Worm (Caenorhabditis elegans) whole organism, L3 larva: ENCODE data around the gene F42G10.1.

ENCODE experiments used
- R02D3.7 ChIP-seq: fragments of 150-350 bp; optimal IDR thresholded peaks from 2 replicates; lab custom pipeline; 2014; ENCODE audit warnings: missing biosample characterization, missing genetic modification characterization
- ZK546.5 ChIP-seq: sonication (generic microtip); optimal IDR thresholded peaks from 2 replicates; lab custom pipeline; 2017; ENCODE audit warnings: missing biosample characterization, missing genetic modification characterization
- aly-2 ChIP-seq: fragments of 150-350 bp; optimal IDR thresholded peaks from 2 replicates; lab custom pipeline; 2014; ENCODE audit warnings: missing biosample characterization, missing genetic modification characterization
- ama-1 ChIP-seq: fragments of 150-350 bp; optimal IDR thresholded peaks from 2 replicates; lab custom pipeline; 2018
- ceh-28 ChIP-seq: fragments of 150-350 bp; optimal IDR thresholded peaks from 2 replicates; lab custom pipeline; 2014; ENCODE audit warnings: missing biosample characterization, missing genetic modification reagents, missing genetic modification characterization
- ceh-9 ChIP-seq: sonication (generic microtip); optimal IDR thresholded peaks from 2 replicates; lab custom pipeline; 2018; ENCODE audit warnings: missing biosample characterization, missing genetic modification characterization
- daf-12 ChIP-seq: fragments of 150-350 bp; optimal IDR thresholded peaks from 2 replicates; lab custom pipeline; 2014; ENCODE audit warnings: missing biosample characterization, missing genetic modification reagents, missing genetic modification characterization
- egl-27 ChIP-seq: sonication (generic microtip); optimal IDR thresholded peaks from 4 replicates; lab custom pipeline; 2017; ENCODE audit warnings: missing biosample characterization, missing genetic modification reagents, missing genetic modification characterization
- egl-5 ChIP-seq: fragments of 150-350 bp; optimal IDR thresholded peaks from 2 replicates; lab custom pipeline; 2017; ENCODE audit warnings: missing biosample characterization, missing genetic modification reagents, missing genetic modification characterization, inconsistent platforms
- elt-1 ChIP-seq: fragments of 150-350 bp; optimal IDR thresholded peaks from 2 replicates; lab custom pipeline; 2014; ENCODE audit warnings: missing biosample characterization, missing genetic modification characterization
- elt-2 ChIP-seq: sonication (generic microtip); optimal IDR thresholded peaks from 2 replicates; lab custom pipeline; 2016; ENCODE audit warnings: missing genetic modification reagents, mild to moderate bottlenecking, missing genetic modification characterization, missing compliant biosample characterization
- elt-3 ChIP-seq, 3 experiments: fragments of 150-350 bp in 1 of 3; sonication (generic microtip) in 2 of 3; optimal IDR thresholded peaks; 2 replicates in 2 of 3; 4 replicates in 1 of 3; lab custom pipeline; 2014 to 2017; ENCODE audit warnings: missing biosample characterization in 3 of 3, missing genetic modification characterization in 3 of 3
- fkh-10 ChIP-seq: sonication (generic microtip); optimal IDR thresholded peaks from 2 replicates; lab custom pipeline; 2017; ENCODE audit warnings: missing biosample characterization, missing genetic modification reagents, missing genetic modification characterization
- fkh-2 ChIP-seq: fragments of 150-350 bp; optimal IDR thresholded peaks from 2 replicates; lab custom pipeline; 2014; ENCODE audit warnings: missing biosample characterization, missing genetic modification reagents, missing genetic modification characterization
- fos-1 ChIP-seq: fragments of 150-350 bp; optimal IDR thresholded peaks from 2 replicates; lab custom pipeline; 2014; ENCODE audit warnings: missing biosample characterization, missing genetic modification characterization
- hmg-11 ChIP-seq: sonication (generic microtip); optimal IDR thresholded peaks from 2 replicates; lab custom pipeline; 2016; ENCODE audit warnings: missing genetic modification characterization, missing compliant biosample characterization
- jun-1 ChIP-seq: fragments of 150-350 bp; optimal IDR thresholded peaks from 2 replicates; lab custom pipeline; 2014; ENCODE audit warnings: missing biosample characterization, missing genetic modification reagents, missing genetic modification characterization
- lin-15B ChIP-seq: fragments of 150-350 bp; optimal IDR thresholded peaks from 2 replicates; lab custom pipeline; 2014; ENCODE audit warnings: missing biosample characterization, missing genetic modification characterization
- lin-39 ChIP-seq: fragments of 150-350 bp; optimal IDR thresholded peaks from 2 replicates; lab custom pipeline; 2018; ENCODE audit warnings: missing biosample characterization, missing genetic modification reagents, missing genetic modification characterization
- lsy-12 ChIP-seq: sonication (generic microtip); optimal IDR thresholded peaks from 2 replicates; lab custom pipeline; 2016; ENCODE audit warnings: mild to moderate bottlenecking, missing genetic modification characterization, missing compliant biosample characterization
- mdl-1 ChIP-seq: fragments of 150-350 bp; optimal IDR thresholded peaks from 2 replicates; lab custom pipeline; 2014; ENCODE audit warnings: missing biosample characterization, missing genetic modification characterization
- mml-1 ChIP-seq: fragments of 150-350 bp; sonication (generic microtip); optimal IDR thresholded peaks from 3 replicates; lab custom pipeline; 2014; ENCODE audit warnings: missing biosample characterization, missing genetic modification characterization
- nfya-1 ChIP-seq: sonication (generic microtip); optimal IDR thresholded peaks from 2 replicates; lab custom pipeline; 2017; ENCODE audit warnings: missing genetic modification characterization, mild to moderate bottlenecking, missing compliant biosample characterization, antibody characterized with exemption, moderate library complexity; ENCODE audit not compliant: insufficient read depth
- nhr-12 ChIP-seq: fragments of 150-350 bp; optimal IDR thresholded peaks from 2 replicates; lab custom pipeline; 2014; ENCODE audit warnings: missing biosample characterization, missing genetic modification characterization
- nhr-23 ChIP-seq: fragments of 150-350 bp; optimal IDR thresholded peaks from 2 replicates; lab custom pipeline; 2014; ENCODE audit warnings: missing biosample characterization, missing genetic modification reagents, missing genetic modification characterization
- nhr-237 ChIP-seq: fragments of 150-350 bp; optimal IDR thresholded peaks from 2 replicates; lab custom pipeline; 2014; ENCODE audit warnings: missing biosample characterization, missing genetic modification characterization
- nhr-25 ChIP-seq: sonication (generic microtip); optimal IDR thresholded peaks from 2 replicates; lab custom pipeline; 2017; ENCODE audit warnings: missing biosample characterization, missing genetic modification characterization
- nhr-28 ChIP-seq: fragments of 150-350 bp; optimal IDR thresholded peaks from 2 replicates; lab custom pipeline; 2014; ENCODE audit warnings: missing biosample characterization, missing genetic modification characterization
- nhr-43 ChIP-seq: sonication (generic microtip); optimal IDR thresholded peaks from 2 replicates; lab custom pipeline; 2016; ENCODE audit warnings: mild to moderate bottlenecking, missing genetic modification characterization, missing compliant biosample characterization; ENCODE audit not compliant: poor library complexity, severe bottlenecking
- nhr-67 ChIP-seq: fragments of 150-350 bp; optimal IDR thresholded peaks from 2 replicates; lab custom pipeline; 2014; ENCODE audit warnings: missing biosample characterization, missing genetic modification characterization
- nhr-76 ChIP-seq: fragments of 150-350 bp; sonication (generic microtip); optimal IDR thresholded peaks from 5 replicates; lab custom pipeline; 2014; ENCODE audit warnings: missing biosample characterization, missing genetic modification characterization
- nhr-77 ChIP-seq: fragments of 150-350 bp; optimal IDR thresholded peaks from 2 replicates; lab custom pipeline; 2014; ENCODE audit warnings: missing biosample characterization, missing genetic modification characterization
- pha-4 ChIP-seq: fragments of 150-350 bp; optimal IDR thresholded peaks from 2 replicates; lab custom pipeline; 2014; ENCODE audit warnings: missing biosample characterization, missing genetic modification reagents, missing genetic modification characterization
- pqm-1 ChIP-seq: fragments of 150-350 bp; optimal IDR thresholded peaks from 2 replicates; lab custom pipeline; 2017; ENCODE audit warnings: missing biosample characterization, missing genetic modification characterization, inconsistent platforms
- sea-2 ChIP-seq: fragments of 150-350 bp; sonication (generic microtip); optimal IDR thresholded peaks from 4 replicates; lab custom pipeline; 2014; ENCODE audit warnings: missing biosample characterization, missing genetic modification reagents, missing genetic modification characterization
- skn-1 ChIP-seq: fragments of 150-350 bp; optimal IDR thresholded peaks from 2 replicates; lab custom pipeline; 2014; ENCODE audit warnings: missing biosample characterization, missing genetic modification characterization
- snpc-4 ChIP-seq: fragments of 150-350 bp; optimal IDR thresholded peaks from 2 replicates; lab custom pipeline; 2014; ENCODE audit warnings: missing biosample characterization, missing genetic modification characterization
- tbx-2 ChIP-seq: sonication (generic microtip); optimal IDR thresholded peaks from 2 replicates; lab custom pipeline; 2016; ENCODE audit warnings: mild to moderate bottlenecking, missing genetic modification characterization, missing compliant biosample characterization
- unc-39 ChIP-seq: sonication (generic microtip); optimal IDR thresholded peaks from 4 replicates; lab custom pipeline; 2017; ENCODE audit warnings: missing biosample characterization, missing genetic modification characterization
- unc-62 ChIP-seq: fragments of 150-350 bp; sonication (generic microtip); optimal IDR thresholded peaks from 4 replicates; lab custom pipeline; 2014; ENCODE audit warnings: missing biosample characterization, missing genetic modification reagents, missing genetic modification characterization
- zag-1 ChIP-seq: fragments of 150-350 bp; optimal IDR thresholded peaks from 2 replicates; lab custom pipeline; 2014; ENCODE audit warnings: missing biosample characterization, missing genetic modification characterization
- ztf-11 ChIP-seq: fragments of 150-350 bp; optimal IDR thresholded peaks from 2 replicates; lab custom pipeline; 2014; ENCODE audit warnings: missing biosample characterization, missing genetic modification characterization
- ztf-4 ChIP-seq: fragments of 150-350 bp; optimal IDR thresholded peaks from 2 replicates; lab custom pipeline; 2014; ENCODE audit warnings: missing biosample characterization, missing genetic modification characterization

Gene F42G10.1

DNA sequence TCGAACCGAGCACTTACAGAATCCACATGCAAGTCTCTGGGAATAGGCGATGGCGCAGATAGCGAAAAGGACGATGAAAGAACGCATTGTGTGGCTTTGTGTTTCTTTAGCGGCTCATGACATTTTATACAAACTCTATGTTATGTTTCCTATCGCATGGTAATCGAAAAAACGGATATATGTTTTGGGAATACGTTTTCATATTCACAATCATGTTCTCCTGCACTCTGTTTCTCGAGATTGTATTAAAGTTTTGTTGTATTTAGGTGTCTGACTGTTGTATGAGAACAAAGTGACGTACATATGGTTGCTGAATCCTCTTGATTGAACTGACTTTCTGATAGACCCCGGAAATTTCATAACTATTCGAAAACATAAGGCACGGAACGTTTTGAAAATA, 36.4 kb upstream of the F42G10.1 start, which contains the start of gene ZC373.2:
ZC373.2 (minus strand) TSS at position 101 of the 400 bp plus-strand sequence.
- no peak for TF ChIP-seq egl-5 (tag; lab: Kevin White, UChicago)

DNA sequence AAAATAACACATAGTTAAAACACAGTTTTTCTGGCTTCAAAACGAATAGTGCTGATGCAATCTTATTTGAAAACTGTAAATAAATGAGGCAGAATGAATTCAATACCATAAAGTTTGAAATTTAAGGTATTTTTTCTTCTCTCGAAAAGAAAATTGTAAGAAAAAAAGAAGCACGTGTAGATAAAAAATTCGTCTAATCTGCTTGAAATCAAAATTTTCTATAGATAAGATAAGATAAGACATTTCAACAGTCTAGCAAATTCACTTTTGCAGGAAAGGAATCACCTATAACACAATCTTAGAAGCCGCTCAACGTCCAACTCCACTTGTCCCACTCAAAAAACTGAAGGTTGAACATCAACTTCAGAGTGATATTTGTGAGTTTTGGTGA, 32.4 kb upstream of the F42G10.1 start:
- TF ChIP-seq elt-2 (tag; lab: Kevin White, UChicago) (peak; percentile 71), elt-3 (tag; optimal IDR thresholded peaks at IDR 0.05; lab: Kevin White, UChicago) (peak in 1 of 3 experiments; percentile 25), jun-1 (tag; lab: Kevin White, UChicago) (no peak), pqm-1 (tag; lab: Kevin White, UChicago) (peak; percentile 25)

DNA sequence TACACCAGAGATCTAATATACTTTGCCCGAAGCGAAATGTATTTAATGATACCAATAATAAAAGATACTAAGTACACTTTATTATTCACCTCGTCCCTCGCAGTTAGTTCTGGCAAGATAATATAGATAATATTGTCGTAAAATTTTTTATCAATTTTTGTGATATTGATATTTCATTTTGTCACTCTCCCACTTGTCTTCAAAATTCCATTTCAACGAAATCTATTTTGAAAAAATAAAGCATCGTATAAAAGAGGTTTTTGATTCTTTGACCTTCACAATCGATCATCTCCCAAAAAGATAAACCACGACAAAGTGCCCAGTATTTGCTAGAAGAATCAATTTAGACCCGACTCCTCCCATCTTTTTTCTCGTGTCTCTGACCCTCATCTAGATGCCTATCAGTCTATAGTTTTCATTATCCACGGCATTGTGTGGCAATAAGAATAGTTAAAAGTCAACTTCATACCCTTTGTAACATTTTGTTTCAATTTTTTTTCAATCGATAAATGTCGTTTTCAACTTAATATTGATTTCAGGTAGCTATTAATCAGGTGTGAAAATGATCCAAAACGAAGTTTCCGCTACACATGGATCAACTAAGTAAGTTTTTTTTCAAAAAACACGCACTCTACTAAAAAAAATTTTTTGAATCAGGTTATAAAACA, 31.9 kb upstream of the F42G10.1 start, which contains the start of gene cbs-1:
cbs-1 (plus strand) TSS at position 534 of the 668 bp plus-strand sequence.
- no peak for TF ChIP-seq R02D3.7 (tag; lab: Kevin White, UChicago)
- TF ChIP-seq elt-2 (tag; lab: Kevin White, UChicago) = peak; percentile 88
- TF ChIP-seq egl-5 (tag; lab: Kevin White, UChicago) = no peak
- TF ChIP-seq aly-2 (tag; lab: Kevin White, UChicago) = no peak
- no peak for TF ChIP-seq fkh-10 (GFP tag; lab: Kevin White, UChicago)
- peak; percentile 19 for TF ChIP-seq pha-4 (tag; lab: Kevin White, UChicago)
- TF ChIP-seq mdl-1 (tag; lab: Kevin White, UChicago) = no peak
- no peak for TF ChIP-seq nfya-1
- TF ChIP-seq fkh-2 (tag; lab: Kevin White, UChicago) = no peak
- no peak for TF ChIP-seq snpc-4 (tag; lab: Kevin White, UChicago)
- peak; percentile 38 for TF ChIP-seq nhr-25
- TF ChIP-seq ztf-11 (tag; lab: Kevin White, UChicago) = no peak
- no peak for TF ChIP-seq unc-39
- TF ChIP-seq lsy-12 (tag; lab: Kevin White, UChicago) = no peak
- no peak for TF ChIP-seq nhr-237
- no peak for TF ChIP-seq egl-27 (tag; lab: Kevin White, UChicago)
- no peak for TF ChIP-seq nhr-28
- TF ChIP-seq daf-12 (tag; lab: Kevin White, UChicago) = no peak
- no peak for TF ChIP-seq nhr-76 (tag; lab: Kevin White, UChicago)
- peak; percentile 27 for TF ChIP-seq elt-1 (tag; lab: Kevin White, UChicago)
- TF ChIP-seq ztf-4 (tag; lab: Kevin White, UChicago) = no peak
- TF ChIP-seq tbx-2 (tag; lab: Kevin White, UChicago) = no peak
- TF ChIP-seq nhr-12 (tag; lab: Kevin White, UChicago) = no peak
- TF ChIP-seq ZK546.5 (tag; lab: Kevin White, UChicago) = no peak
- no peak for TF ChIP-seq hmg-11 (tag; lab: Kevin White, UChicago)
- TF ChIP-seq lin-15B = no peak
- TF ChIP-seq zag-1 (tag; lab: Kevin White, UChicago) = no peak
- peak; percentile 53 for TF ChIP-seq pqm-1 (tag; lab: Kevin White, UChicago)
- TF ChIP-seq ama-1 (lab: Kevin White, UChicago) = no peak
- no peak for TF ChIP-seq elt-3 (tag; optimal IDR thresholded peaks at IDR 0.05; lab: Kevin White, UChicago)
- no peak for TF ChIP-seq ceh-9 (tag; lab: Kevin White, UChicago)

DNA sequence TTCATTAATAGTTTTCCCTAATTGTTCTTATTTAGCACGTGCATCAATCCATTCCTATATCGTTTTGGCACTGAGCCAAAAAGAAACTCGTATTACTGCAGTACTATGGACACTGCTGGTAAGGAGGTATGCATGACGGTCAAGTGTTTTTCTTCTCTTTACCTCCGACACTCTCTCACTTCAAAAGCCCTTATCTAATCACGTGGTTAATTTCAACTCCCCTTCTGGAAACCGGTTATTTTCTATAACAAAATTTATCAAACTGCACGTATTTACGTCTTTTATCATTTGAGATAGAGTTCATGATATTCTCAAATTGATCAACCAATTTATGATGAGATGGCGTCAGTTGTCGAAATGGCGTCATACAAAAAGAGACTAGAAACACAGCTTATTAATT, 29.7 kb upstream of the F42G10.1 start:
- TF ChIP-seq lsy-12 (tag; lab: Kevin White, UChicago) (peak; percentile 15), fkh-2 (tag; lab: Kevin White, UChicago) (no peak), ztf-4 (tag; lab: Kevin White, UChicago) (no peak), unc-62 (no peak), elt-2 (tag; lab: Kevin White, UChicago) (peak; percentile 93), daf-12 (tag; lab: Kevin White, UChicago) (no peak), aly-2 (tag; lab: Kevin White, UChicago) (no peak), hmg-11 (tag; lab: Kevin White, UChicago) (no peak), unc-39 (no peak), ceh-9 (tag; lab: Kevin White, UChicago) (no peak), pha-4 (tag; lab: Kevin White, UChicago) (peak; percentile 64), nhr-43 (tag; lab: Kevin White, UChicago) (peak; percentile 61), nhr-76 (tag; lab: Kevin White, UChicago) (no peak), ceh-28 (no peak), nhr-12 (tag; lab: Kevin White, UChicago) (no peak), mdl-1 (tag; lab: Kevin White, UChicago) (peak; percentile 38), nfya-1 (peak; percentile 4), fkh-10 (GFP tag; lab: Kevin White, UChicago) (no peak), nhr-67 (tag; lab: Kevin White, UChicago) (no peak), fos-1 (tag; lab: Kevin White, UChicago) (no peak), pqm-1 (tag; lab: Kevin White, UChicago) (peak; percentile 90), nhr-23 (tag; lab: Kevin White, UChicago) (peak; percentile 56), ztf-11 (tag; lab: Kevin White, UChicago) (no peak), elt-3 (tag; optimal IDR thresholded peaks at IDR 0.05; lab: Kevin White, UChicago) (peak in 1 of 3 experiments; percentile 81), lin-15B (no peak), lin-39 (no peak), sea-2 (GFP tag; lab: Kevin White, UChicago) (no peak), skn-1 (peak; percentile 25), egl-5 (tag; lab: Kevin White, UChicago) (no peak), zag-1 (tag; lab: Kevin White, UChicago) (no peak), snpc-4 (tag; lab: Kevin White, UChicago) (no peak), nhr-77 (tag; lab: Kevin White, UChicago) (no peak), mml-1 (tag; lab: Kevin White, UChicago) (no peak)
